Fruit fly (Drosophila melanogaster) whole organism, wandering third instar larva: ENCODE measurements around the gene CG10096.

ENCODE experiments used
- Abd-B ChIP-seq: fragments of >200 bp; optimal IDR thresholded peaks from 2 replicates; lab custom pipeline; 2017; ENCODE audit warnings: missing biosample characterization, missing genetic modification characterization
- CG32264 ChIP-seq: fragments of 200-800 bp; sonication (Bioruptor generic); optimal IDR thresholded peaks from 2 replicates; lab custom pipeline; 2016; ENCODE audit warnings: missing biosample characterization, missing genetic modification characterization
- CG9705 ChIP-seq: fragments of 200-800 bp; sonication (Bioruptor generic); optimal IDR thresholded peaks from 2 replicates; lab custom pipeline; 2018; ENCODE audit warnings: missing biosample characterization, mild to moderate bottlenecking, missing genetic modification characterization
- CrebA ChIP-seq: fragments of 200-800 bp; sonication (Bioruptor generic); optimal IDR thresholded peaks from 2 replicates; lab custom pipeline; 2016; ENCODE audit warnings: missing biosample characterization, mild to moderate bottlenecking, missing genetic modification characterization, borderline replicate concordance
- Dfd ChIP-seq: fragments of >200 bp; optimal IDR thresholded peaks from 2 replicates; lab custom pipeline; 2017; ENCODE audit warnings: missing biosample characterization, missing genetic modification characterization
- Dif ChIP-seq: fragments of 200-275, 200-300 bp; sonication (Bioruptor generic); optimal IDR thresholded peaks from 2 replicates; lab custom pipeline; 2018; ENCODE audit warnings: missing biosample characterization, missing genetic modification characterization; ENCODE audit not compliant: partially characterized antibody
- GATAd ChIP-seq: sonication (Bioruptor generic); optimal IDR thresholded peaks from 2 replicates; lab custom pipeline; 2016; ENCODE audit warnings: missing biosample characterization, missing genetic modification characterization
- HLH106 ChIP-seq: fragments of 200-800 bp; optimal IDR thresholded peaks from 3 replicates; lab custom pipeline; 2019; ENCODE audit warnings: missing biosample characterization, mild to moderate bottlenecking, missing genetic modification characterization, moderate library complexity
- Hnf4 ChIP-seq: fragments of 200-800 bp; sonication (Bioruptor generic); optimal IDR thresholded peaks from 2 replicates; lab custom pipeline; 2016; ENCODE audit warnings: missing biosample characterization, mild to moderate bottlenecking, missing genetic modification characterization
- Hr78 ChIP-seq: fragments of >200 bp; optimal IDR thresholded peaks from 2 replicates; lab custom pipeline; 2017; ENCODE audit warnings: missing biosample characterization, missing genetic modification characterization
- Hr83 ChIP-seq: fragments of 200-300 bp; sonication (Bioruptor generic); optimal IDR thresholded peaks from 2 replicates; lab custom pipeline; 2016; ENCODE audit warnings: missing biosample characterization, mild to moderate bottlenecking, missing genetic modification characterization, moderate library complexity; ENCODE audit not compliant: poor library complexity, severe bottlenecking
- Jra ChIP-seq: sonication (Bioruptor generic); optimal IDR thresholded peaks from 2 replicates; lab custom pipeline; 2016; ENCODE audit warnings: missing biosample characterization, missing genetic modification characterization
- Mio ChIP-seq: sonication (Bioruptor generic); optimal IDR thresholded peaks from 2 replicates; lab custom pipeline; 2016; ENCODE audit warnings: missing biosample characterization, missing genetic modification characterization
- Myc ChIP-seq: fragments of >200 bp; optimal IDR thresholded peaks from 2 replicates; lab custom pipeline; 2017
- N ChIP-seq: fragments of >200 bp; optimal IDR thresholded peaks from 2 replicates; lab custom pipeline; 2018; ENCODE audit warnings: missing biosample characterization, missing external identifiers, missing genetic modification characterization
- OdsH ChIP-seq: fragments of 200-800 bp; sonication (Bioruptor generic); optimal IDR thresholded peaks from 2 replicates; lab custom pipeline; 2016; ENCODE audit warnings: missing biosample characterization, mild to moderate bottlenecking, missing genetic modification characterization
- Rel ChIP-seq, 2 experiments: fragments of 200-800 bp; sonication (Bioruptor generic) in 1 of 2; optimal IDR thresholded peaks; 2 replicates in 1 of 2; 3 replicates in 1 of 2; lab custom pipeline; 2016 to 2019; ENCODE audit warnings: mild to moderate bottlenecking in 2 of 2, missing biosample characterization in 2 of 2, missing genetic modification characterization in 2 of 2, moderate library complexity in 1 of 2
- Sp1 ChIP-seq: fragments of 200-800 bp; sonication (Bioruptor generic); optimal IDR thresholded peaks from 3 replicates; lab custom pipeline; 2019; ENCODE audit warnings: missing biosample characterization, mild to moderate bottlenecking, missing genetic modification characterization, moderate library complexity
- Vsx2 ChIP-seq: fragments of 200-300, 225-300 bp; sonication (Bioruptor generic); optimal IDR thresholded peaks from 2 replicates; lab custom pipeline; 2018; ENCODE audit warnings: missing biosample characterization, missing genetic modification characterization; ENCODE audit not compliant: partially characterized antibody
- br ChIP-seq: fragments of 200-800 bp; sonication (Bioruptor generic); optimal IDR thresholded peaks from 2 replicates; lab custom pipeline; 2016; ENCODE audit warnings: missing biosample characterization, missing genetic modification characterization
- brk ChIP-seq: fragments of 200-800 bp; sonication (Bioruptor generic); optimal IDR thresholded peaks from 2 replicates; lab custom pipeline; 2016; ENCODE audit warnings: missing biosample characterization, mild to moderate bottlenecking, missing genetic modification characterization
- dl ChIP-seq, 2 experiments: fragments of 175-275, 200-275 bp in 1 of 2; fragments of 200-275 bp in 1 of 2; sonication (Bioruptor generic); optimal IDR thresholded peaks; lab custom pipeline; 2018; ENCODE audit warnings: mild to moderate bottlenecking in 2 of 2, missing biosample characterization in 2 of 2, missing genetic modification characterization in 2 of 2, moderate library complexity in 2 of 2; ENCODE audit not compliant: partially characterized antibody in 2 of 2, insufficient read depth in 1 of 2
- dmrt93B ChIP-seq: fragments of 200-800 bp; sonication (Bioruptor generic); optimal IDR thresholded peaks from 2 replicates; lab custom pipeline; 2018; ENCODE audit warnings: missing biosample characterization, mild to moderate bottlenecking, missing genetic modification characterization
- dsf ChIP-seq: sonication (Bioruptor generic); optimal IDR thresholded peaks from 2 replicates; lab custom pipeline; 2016; ENCODE audit warnings: missing biosample characterization, missing genetic modification characterization, borderline replicate concordance
- ey ChIP-seq: fragments of 200-800 bp; sonication (Bioruptor generic); optimal IDR thresholded peaks from 2 replicates; lab custom pipeline; 2016; ENCODE audit warnings: missing biosample characterization, missing genetic modification characterization
- foxo ChIP-seq, 2 experiments: fragments of 200-800 bp; sonication (Bioruptor generic); optimal IDR thresholded peaks; 2 replicates in 1 of 2; 3 replicates in 1 of 2; lab custom pipeline; 2016 to 2017; ENCODE audit warnings: missing biosample characterization in 2 of 2, missing genetic modification characterization in 2 of 2
- fru ChIP-seq: fragments of 200-800 bp; sonication (Bioruptor generic); optimal IDR thresholded peaks from 3 replicates; lab custom pipeline; 2016; ENCODE audit warnings: missing biosample characterization, mild to moderate bottlenecking, missing genetic modification characterization
- h ChIP-seq: fragments of 200-800 bp; sonication (Bioruptor generic); optimal IDR thresholded peaks from 3 replicates; lab custom pipeline; 2016; ENCODE audit warnings: missing biosample characterization, mild to moderate bottlenecking, missing genetic modification characterization
- jim ChIP-seq: fragments of 175-275, 200-325 bp; sonication (Bioruptor generic); optimal IDR thresholded peaks from 2 replicates; lab custom pipeline; 2016; ENCODE audit warnings: missing biosample characterization, mild to moderate bottlenecking, missing genetic modification characterization
- lola ChIP-seq: fragments of >200 bp; optimal IDR thresholded peaks from 2 replicates; lab custom pipeline; 2017; ENCODE audit warnings: missing biosample characterization, missing genetic modification characterization
- pan ChIP-seq: fragments of >200 bp; optimal IDR thresholded peaks from 2 replicates; lab custom pipeline; 2017
- psq ChIP-seq: fragments of 200-800 bp; sonication (Bioruptor generic); optimal IDR thresholded peaks from 3 replicates; lab custom pipeline; 2017; ENCODE audit warnings: missing biosample characterization, mild to moderate bottlenecking, missing genetic modification characterization, moderate library complexity
- rgr ChIP-seq: fragments of 200-800 bp; sonication (Bioruptor generic); optimal IDR thresholded peaks from 3 replicates; lab custom pipeline; 2016; ENCODE audit warnings: missing biosample characterization, mild to moderate bottlenecking, missing genetic modification characterization
- sage ChIP-seq: fragments of 200-800 bp; sonication (Bioruptor generic); optimal IDR thresholded peaks from 2 replicates; lab custom pipeline; 2016; ENCODE audit warnings: missing biosample characterization, mild to moderate bottlenecking, missing genetic modification characterization
- sv ChIP-seq: fragments of 200-800 bp; sonication (Bioruptor generic); optimal IDR thresholded peaks from 3 replicates; lab custom pipeline; 2016; ENCODE audit warnings: missing biosample characterization, missing genetic modification characterization
- tai ChIP-seq: sonication (Bioruptor generic); optimal IDR thresholded peaks from 2 replicates; lab custom pipeline; 2016; ENCODE audit warnings: missing biosample characterization, missing genetic modification characterization
- usp ChIP-seq: fragments of >200 bp; optimal IDR thresholded peaks from 2 replicates; lab custom pipeline; 2017; ENCODE audit warnings: missing biosample characterization, missing genetic modification characterization
- woc ChIP-seq: sonication (Bioruptor generic); optimal IDR thresholded peaks from 2 replicates; lab custom pipeline; 2016; ENCODE audit warnings: missing biosample characterization, mild to moderate bottlenecking, missing genetic modification characterization

CG10096 gene

DNA sequence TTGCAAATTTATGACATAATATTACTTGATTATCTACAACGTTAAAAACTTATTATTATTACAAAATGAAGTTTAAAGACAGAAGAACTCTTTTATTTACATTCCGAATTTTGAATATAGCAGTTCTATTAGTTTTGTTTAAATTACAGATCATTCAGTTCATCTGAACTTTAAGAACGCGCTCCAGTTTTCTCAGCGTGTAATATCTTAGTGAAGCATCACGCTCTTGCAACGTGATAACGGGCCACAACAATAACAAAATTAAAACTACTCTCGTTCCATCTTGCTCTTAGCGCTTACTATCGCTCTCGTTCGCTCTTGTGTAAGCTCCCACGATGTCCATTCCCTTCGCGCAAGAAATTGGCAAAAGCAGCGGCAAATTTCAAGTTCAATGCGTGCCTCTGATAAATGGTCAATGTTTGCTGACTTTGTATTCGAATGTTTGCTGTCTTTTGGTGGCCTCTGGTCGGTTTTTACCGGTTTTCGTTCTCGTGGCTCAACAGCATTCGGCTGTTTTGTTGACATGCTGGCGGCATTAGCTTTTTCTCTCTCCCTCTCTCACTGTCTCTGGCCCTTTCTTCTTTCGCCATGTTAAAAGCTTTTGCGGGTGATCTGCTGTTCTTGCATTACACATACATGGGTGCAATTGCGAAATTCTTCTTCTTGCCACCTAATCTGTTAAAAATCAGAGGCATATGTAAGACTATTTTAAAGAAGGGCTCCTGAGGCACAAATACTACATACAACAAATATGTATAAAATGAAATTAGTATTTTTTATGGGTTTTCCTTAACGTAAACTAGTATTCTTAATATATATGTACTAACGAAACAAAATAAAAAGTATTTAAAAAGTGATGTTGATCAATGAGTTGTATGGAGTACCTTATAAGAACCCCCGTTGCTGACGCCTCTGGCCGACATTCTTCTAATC lies 47.1 kb upstream of the CG10096 start (continued):
- no peak for TF ChIP-seq Dfd (GFP tag; lab: Kevin White, UChicago)
- TF ChIP-seq Myc (lab: Kevin White, UChicago): no peak
- peak in 1 of 2 experiments; percentile 82 for TF ChIP-seq foxo (GFP tag; optimal IDR thresholded peaks at IDR 0.05; lab: Kevin White, UChicago)
- TF ChIP-seq psq: peak; percentile 72
- TF ChIP-seq Rel (GFP tag; optimal IDR thresholded peaks at IDR 0.05; lab: Kevin White, UChicago): no peak
- TF ChIP-seq Rel (tag; optimal IDR thresholded peaks at IDR 0.05; lab: Kevin White, UChicago): no peak

DNA sequence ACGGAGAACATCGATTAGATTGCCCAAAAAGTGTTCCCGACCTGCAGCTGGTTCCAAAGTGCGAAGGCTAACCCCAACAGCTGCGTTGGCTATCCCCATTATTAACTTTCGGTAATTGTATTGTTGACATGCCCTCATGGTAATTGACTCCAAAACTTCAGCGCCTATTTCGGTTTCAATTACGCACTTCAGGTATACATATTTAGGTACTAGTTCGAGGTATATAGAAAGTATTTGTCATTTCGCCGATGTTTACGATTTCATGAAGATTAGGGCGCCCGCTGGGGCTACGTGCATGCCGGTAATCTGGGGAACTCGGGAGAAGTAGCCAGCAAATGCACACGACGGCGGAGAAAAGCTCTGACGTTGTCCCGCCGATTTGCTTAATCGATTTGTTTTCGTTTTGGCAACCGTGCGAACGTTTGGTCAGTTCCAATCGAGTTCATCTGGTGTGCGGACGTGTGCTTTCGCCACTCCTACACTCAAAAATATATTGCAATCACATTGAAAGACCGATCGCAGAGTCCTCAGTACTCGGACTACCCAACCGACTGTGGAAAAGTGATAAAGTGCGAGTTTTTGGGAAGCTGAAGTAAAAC lies 45.3 kb upstream of the CG10096 start:
- TF ChIP-seq sage (no peak), pan (lab: Kevin White, UChicago) (no peak), N (GFP tag; lab: Kevin White, UChicago) (no peak), Dif (GFP tag; lab: Kevin White, UChicago) (peak; percentile 11), woc (GFP tag; lab: Kevin White, UChicago) (peak; percentile 19), psq (no peak), Mio (GFP tag; lab: Kevin White, UChicago) (no peak), Dfd (GFP tag; lab: Kevin White, UChicago) (no peak), Hr78 (GFP tag; lab: Kevin White, UChicago) (no peak), sv (GFP tag; lab: Kevin White, UChicago) (no peak), Rel (GFP tag; optimal IDR thresholded peaks at IDR 0.05; lab: Kevin White, UChicago) (no peak), Rel (tag; optimal IDR thresholded peaks at IDR 0.05; lab: Kevin White, UChicago) (peak; percentile 95), dmrt93B (GFP tag; lab: Kevin White, UChicago) (no peak), usp (no peak), HLH106 (tag; lab: Kevin White, UChicago) (no peak), CG9705 (no peak), h (GFP tag; lab: Kevin White, UChicago) (peak; percentile 63), rgr (peak; percentile 60), dl (GFP tag; optimal IDR thresholded peaks at IDR 0.05; lab: Kevin White, UChicago; ENCODE audit: insufficient read depth in 1 of 2, partially characterized antibody in 2 of 2) (no peak), GATAd (GFP tag; lab: Kevin White, UChicago) (no peak), dsf (GFP tag; lab: Kevin White, UChicago) (no peak), jim (GFP tag; lab: Kevin White, UChicago) (no peak), Jra (GFP tag; lab: Kevin White, UChicago) (no peak), fru (GFP tag; lab: Kevin White, UChicago) (peak; percentile 20), ey (GFP tag; lab: Kevin White, UChicago) (no peak), tai (GFP tag; lab: Kevin White, UChicago) (no peak), Hr83 (GFP tag; lab: Kevin White, UChicago) (peak; percentile 55), CG32264 (GFP tag; lab: Kevin White, UChicago) (no peak), Myc (lab: Kevin White, UChicago) (no peak), CrebA (GFP tag; lab: Kevin White, UChicago) (no peak), br (GFP tag; lab: Kevin White, UChicago) (no peak), brk (no peak), Vsx2 (no peak), OdsH (GFP tag; lab: Kevin White, UChicago) (no peak), lola (no peak), Hnf4 (GFP tag; lab: Kevin White, UChicago) (peak; percentile 1), Abd-B (GFP tag; lab: Kevin White, UChicago) (no peak), foxo (GFP tag; optimal IDR thresholded peaks at IDR 0.05; lab: Kevin White, UChicago) (peak in 1 of 2 experiments; percentile 16), Sp1 (GFP tag; lab: Kevin White, UChicago) (peak; percentile 31)
- TF ChIP-seq, all 38 proteins: peak for 10
